Fruit fly (Drosophila melanogaster): ENCODE results near the gene CG7102.

dm6 chr2L:7849472-7849871 is 37.8 kb downstream of the CG7102 start:
- TF ChIP-seq CG14711 (tag; optimal IDR thresholded peaks at IDR 0.05) = no peak
- TF ChIP-seq CG12768 (GFP tag; optimal IDR thresholded peaks at IDR 0.05) = no peak
- no peak for TF ChIP-seq kay (GFP tag; ENCODE audit: borderline replicate concordance)
- TF ChIP-seq pad (GFP tag; optimal IDR thresholded peaks at IDR 0.05) = no peak
- no peak for TF ChIP-seq bab1 (GFP tag; optimal IDR thresholded peaks at IDR 0.05)
- no peak for TF ChIP-seq CG1620 (GFP tag; optimal IDR thresholded peaks at IDR 0.05)
